Worm (Caenorhabditis elegans): ENCODE data around the gene ZK177.11.

DNA sequence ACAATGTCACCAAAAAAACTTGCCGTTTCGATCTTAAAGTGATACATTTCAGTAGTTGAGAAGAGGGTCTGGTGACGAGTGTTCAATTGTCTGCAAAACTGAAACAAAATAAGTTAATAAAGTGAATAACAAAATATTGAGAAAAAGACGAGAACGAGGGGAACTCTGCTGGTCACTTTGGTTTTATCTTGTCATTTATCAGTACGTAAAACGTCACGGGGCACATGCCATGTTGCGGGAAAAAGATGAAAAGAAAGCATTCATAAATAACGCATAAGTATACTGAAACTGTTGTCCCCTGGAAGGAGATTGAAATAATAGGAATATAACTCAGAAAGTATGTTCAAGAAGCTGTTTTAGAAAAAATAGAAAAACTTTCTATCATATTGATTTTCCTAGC, 7.9 kb upstream of the ZK177.11 start, which contains the start of gene sahd-1:
- no peak for TF ChIP-seq pha-4 (tag; optimal IDR thresholded peaks at IDR 0.05)
- TF ChIP-seq mab-5 (tag; optimal IDR thresholded peaks at IDR 0.05), result no peak
- no peak for TF ChIP-seq snpc-4 (tag; optimal IDR thresholded peaks at IDR 0.05)
- no peak for TF ChIP-seq lin-13 (tag; optimal IDR thresholded peaks at IDR 0.05)
- TF ChIP-seq nhr-76 (tag; optimal IDR thresholded peaks at IDR 0.05), result no peak
- TF ChIP-seq zip-8 (tag; optimal IDR thresholded peaks at IDR 0.05), result no peak
- TF ChIP-seq nhr-28 (tag; optimal IDR thresholded peaks at IDR 0.05), result no peak
- no peak for TF ChIP-seq sem-2 (GFP tag; optimal IDR thresholded peaks at IDR 0.05)
- TF ChIP-seq lsy-2 (tag; optimal IDR thresholded peaks at IDR 0.05), result no peak
- TF ChIP-seq mep-1 (tag; optimal IDR thresholded peaks at IDR 0.05), result no peak
- no peak for TF ChIP-seq nhr-237 (tag; optimal IDR thresholded peaks at IDR 0.05)
